Fruit fly (Drosophila melanogaster): ENCODE results near the gene CG15731.

CG15731 gene

dm6 chrX:12469778-12470177, 12.2 kb upstream of the CG15731 start (continued):
- TF ChIP-seq Rx (GFP tag; IDR thresholded peaks at IDR 0.05) (no peak), Atf6 (GFP tag; IDR thresholded peaks at IDR 0.05) (peak; percentile 78), CG9932 (GFP tag; IDR thresholded peaks at IDR 0.05) (peak; percentile 75), trh (GFP tag; optimal IDR thresholded peaks at IDR 0.05) (no peak), CG4404 (GFP tag; IDR thresholded peaks at IDR 0.05) (no peak), CG43689 (GFP tag; IDR thresholded peaks at IDR 0.05) (no peak), repo (GFP tag; optimal IDR thresholded peaks at IDR 0.05) (no peak), nerfin-2 (GFP tag; IDR thresholded peaks at IDR 0.05; ENCODE audit: partially characterized antibody) (no peak), Xrp1 (GFP tag; IDR thresholded peaks at IDR 0.05) (peak; percentile 51), Med (GFP tag) (peak; percentile 80), cas (GFP tag; IDR thresholded peaks at IDR 0.05) (no peak), zen2 (GFP tag; IDR thresholded peaks at IDR 0.05; ENCODE audit: partially characterized antibody) (no peak), vvl (GFP tag; IDR thresholded peaks at IDR 0.05) (peak; percentile 26; the same call in 1 of the 2 replicates), ab (GFP tag; optimal IDR thresholded peaks at IDR 0.05) (peak; percentile 39), psq (GFP tag; optimal IDR thresholded peaks at IDR 0.05) (peak; percentile 3), CG4617 (GFP tag; optimal IDR thresholded peaks at IDR 0.05; ENCODE audit: borderline replicate concordance) (no peak), ftz-f1 (GFP tag; optimal IDR thresholded peaks at IDR 0.05) (no peak), Hsf (GFP tag; optimal IDR thresholded peaks at IDR 0.05) (peak; percentile 56), CG15696 (tag; optimal IDR thresholded peaks at IDR 0.05) (no peak), Opbp (GFP tag; IDR thresholded peaks at IDR 0.05; ENCODE audit: partially characterized antibody) (no peak), mirr (GFP tag; optimal IDR thresholded peaks at IDR 0.05) (no peak), fd3F (GFP tag; optimal IDR thresholded peaks at IDR 0.05) (peak; percentile 24), odd (GFP tag; optimal IDR thresholded peaks at IDR 0.05) (peak; percentile 31), pum (GFP tag; optimal IDR thresholded peaks at IDR 0.05) (peak; percentile 41), wdn (GFP tag; IDR thresholded peaks at IDR 0.05) (peak; percentile 57), CG33557 (GFP tag; optimal IDR thresholded peaks at IDR 0.05) (no peak), twi (tag; optimal IDR thresholded peaks at IDR 0.05) (no peak), CG13296 (GFP tag; optimal IDR thresholded peaks at IDR 0.05) (no peak), sob (GFP tag; IDR thresholded peaks at IDR 0.05) (no peak; the same call in none of the 2 replicates), ara (GFP tag; IDR thresholded peaks at IDR 0.05) (no peak), ken (GFP tag; IDR thresholded peaks at IDR 0.05) (no peak), dimm (GFP tag; IDR thresholded peaks at IDR 0.05) (no peak), Ravus (GFP tag; IDR thresholded peaks at IDR 0.05) (0 out of 2 replicates have a peak, but pooled peaks have one; percentile 4), fd102C (GFP tag; optimal IDR thresholded peaks at IDR 0.05) (no peak), corto (GFP tag; optimal IDR thresholded peaks at IDR 0.05) (no peak), Dad (GFP tag; optimal IDR thresholded peaks at IDR 0.05) (no peak), CG16779 (GFP tag; IDR thresholded peaks at IDR 0.05) (no peak), cwo (GFP tag; optimal IDR thresholded peaks at IDR 0.05) (peak; percentile 51), btn (GFP tag; optimal IDR thresholded peaks at IDR 0.05) (no peak), CG12299 (tag; optimal IDR thresholded peaks at IDR 0.05) (no peak), Camta (GFP tag; optimal IDR thresholded peaks at IDR 0.05) (peak; percentile 11), gcm2 (GFP tag; optimal IDR thresholded peaks at IDR 0.05) (no peak), hth (optimal IDR thresholded peaks at IDR 0.05) (no peak), jing (GFP tag; optimal IDR thresholded peaks at IDR 0.05) (no peak), ssp (GFP tag; IDR thresholded peaks at IDR 0.05) (peak; percentile 17; the same call in 1 of the 2 replicates), CG18262 (tag; optimal IDR thresholded peaks at IDR 0.05) (peak; percentile 58), CG7745 (tag; optimal IDR thresholded peaks at IDR 0.05) (no peak), sc (optimal IDR thresholded peaks at IDR 0.05) (no peak), sc (GFP tag; optimal IDR thresholded peaks at IDR 0.05) (no peak), Side (GFP tag; optimal IDR thresholded peaks at IDR 0.05) (no peak), CG10321 (GFP tag; IDR thresholded peaks at IDR 0.05) (no peak), row (GFP tag; IDR thresholded peaks at IDR 0.05) (peak; percentile 79), gt (GFP tag; IDR thresholded peaks at IDR 0.05) (no peak)
